Fruit fly (Drosophila melanogaster) whole organism: ENCODE results near the gene MED7.

Experiments used
- CG8478 ChIP-seq: fragments of >200 bp; optimal IDR thresholded peaks from 2 replicates; lab custom pipeline; 2018; ENCODE audit warnings: inconsistent platforms
- Dll ChIP-seq: fragments of >200 bp; optimal IDR thresholded peaks from 2 replicates; lab custom pipeline; 2017
- usp ChIP-seq: fragments of >200 bp; optimal IDR thresholded peaks from 2 replicates; lab custom pipeline; 2017; ENCODE audit warnings: missing biosample characterization, missing genetic modification characterization, mixed read lengths

DNA sequence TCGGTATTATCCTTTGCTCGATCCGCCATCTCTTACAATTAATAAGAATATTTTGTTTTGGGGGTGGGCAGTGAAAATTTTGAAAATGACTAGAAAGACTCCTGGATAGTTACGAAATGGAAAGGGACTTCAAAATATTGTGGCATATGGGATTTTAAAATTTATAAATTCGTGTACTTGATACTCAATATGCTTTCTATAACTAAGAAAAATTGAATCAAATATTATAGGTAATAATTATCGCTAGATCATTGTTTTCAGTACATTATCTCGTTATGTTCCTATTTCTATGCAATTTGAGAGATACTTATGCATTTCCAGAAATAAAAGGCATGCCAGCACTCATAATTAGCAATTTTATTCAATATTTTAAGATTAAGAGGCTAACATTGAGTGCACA, 5.3 kb downstream of the MED7 start, which contains the start of gene CG14691:
- no peak for TF ChIP-seq CG8478
- no peak for TF ChIP-seq usp
- no peak for TF ChIP-seq Dll
